Fruit fly (Drosophila melanogaster) whole organism, larva: ENCODE results near the gene CG2211.

Experiments
- noc ChIP-seq: fragments of 200-800 bp; sonication (Bioruptor generic); optimal IDR thresholded peaks from 3 replicates; lab custom pipeline; 2019; ENCODE audit warnings: missing biosample characterization, mild to moderate bottlenecking, missing genetic modification characterization, moderate library complexity

CG2211 gene

dm6 chr3L:1323136-1323535, 12.0 kb downstream of the CG2211 start:
- TF ChIP-seq noc (tag; lab: Kevin White, UChicago), result peak; percentile 14

DNA sequence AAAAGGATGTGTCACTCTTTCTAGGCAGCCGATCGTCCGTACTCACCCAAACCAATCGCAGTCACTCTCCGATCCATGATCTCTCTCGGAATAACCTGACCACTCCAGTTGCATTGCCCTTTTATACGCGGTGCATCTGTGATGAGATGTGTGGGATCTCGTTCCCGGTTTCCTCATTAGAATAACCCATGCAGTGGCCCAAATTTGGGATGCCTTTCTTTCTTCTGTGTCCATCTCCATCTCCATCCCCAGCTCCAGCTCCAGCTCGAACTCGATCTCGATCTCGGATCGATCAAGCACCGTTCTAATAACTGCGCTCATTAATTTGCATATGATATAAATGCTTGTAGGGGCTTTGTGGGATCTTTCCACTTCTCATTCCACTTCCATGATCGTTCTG, 12.5 kb downstream of the CG2211 start, which contains the start of gene CG9184:
Gene CG9184 (minus strand): TSS at position 101 of the 400 bp plus-strand sequence.
- no peak for TF ChIP-seq noc (tag; lab: Kevin White, UChicago)

dm6 chr3L:1322159-1322558, 13.0 kb downstream of the CG2211 start:
- TF ChIP-seq noc (tag; lab: Kevin White, UChicago), result no peak

- no peak for TF ChIP-seq noc (tag; lab: Kevin White, UChicago)
Observed at dm6 chr3L:1320931-1321556, 14.1 kb downstream of the CG2211 start.

DNA sequence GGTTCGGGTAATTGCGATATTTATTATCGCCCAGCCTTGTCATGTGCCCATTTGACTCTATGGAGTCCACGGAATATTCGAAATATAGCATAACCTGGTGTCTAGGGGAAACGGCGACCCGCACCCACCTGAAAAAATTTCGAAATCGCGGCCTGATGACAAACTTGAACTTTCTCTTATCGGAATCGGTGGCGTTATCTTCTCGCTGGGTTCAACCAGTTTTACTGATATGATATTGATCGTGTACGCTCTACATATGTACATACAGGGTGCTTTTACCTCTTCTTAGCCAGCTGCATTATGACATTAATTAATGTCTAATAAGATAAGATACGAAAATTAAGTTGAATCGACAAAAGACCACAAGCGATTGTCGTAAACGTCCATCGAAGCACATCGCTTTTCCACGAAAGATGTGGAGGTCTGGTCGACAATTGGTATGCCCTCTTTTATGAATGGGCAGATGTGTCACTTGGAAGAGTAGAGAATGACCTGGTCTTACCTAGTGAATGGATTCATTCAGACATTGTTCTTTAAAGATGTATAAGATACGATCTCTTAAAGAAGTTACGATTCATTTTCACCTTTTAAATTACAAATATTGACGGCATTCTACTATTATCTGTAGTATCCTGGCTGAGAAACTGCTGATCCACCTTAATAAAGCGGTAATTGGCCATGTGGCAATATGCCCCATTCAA, 14.8 kb downstream of the CG2211 start:
- peak; percentile 47 for TF ChIP-seq noc (tag; lab: Kevin White, UChicago)

DNA sequence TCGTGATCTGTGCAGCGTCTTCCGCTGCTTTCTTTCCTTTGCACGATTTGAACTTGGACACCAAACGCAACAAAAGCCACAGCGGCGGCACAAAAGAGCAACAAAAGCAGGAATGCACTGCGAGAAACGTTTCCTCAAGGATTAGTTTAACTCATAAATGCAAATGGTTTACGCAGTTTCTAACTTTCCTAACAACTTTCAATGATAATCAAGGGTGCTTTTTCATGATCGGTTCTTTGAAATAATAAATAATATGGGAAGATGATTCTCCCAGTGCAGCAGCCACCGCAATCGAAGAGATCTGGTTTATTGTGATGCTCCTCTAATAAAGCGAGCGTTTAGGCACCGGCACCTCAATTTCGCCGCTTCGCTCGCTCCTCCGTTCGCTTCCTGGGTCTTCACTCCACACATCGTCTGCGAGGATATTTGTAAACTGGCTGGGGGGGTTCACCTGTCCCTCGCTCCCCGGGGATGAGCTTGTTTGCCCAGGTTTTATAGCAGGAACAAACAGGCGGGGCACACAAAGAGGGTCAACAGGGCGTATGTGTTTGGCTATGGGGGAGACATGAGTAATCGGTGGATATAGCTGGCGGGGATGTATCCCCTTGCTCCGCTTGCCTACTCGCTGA, 15.9 kb downstream of the CG2211 start:
- TF ChIP-seq noc (tag; lab: Kevin White, UChicago), result peak; percentile 47

DNA sequence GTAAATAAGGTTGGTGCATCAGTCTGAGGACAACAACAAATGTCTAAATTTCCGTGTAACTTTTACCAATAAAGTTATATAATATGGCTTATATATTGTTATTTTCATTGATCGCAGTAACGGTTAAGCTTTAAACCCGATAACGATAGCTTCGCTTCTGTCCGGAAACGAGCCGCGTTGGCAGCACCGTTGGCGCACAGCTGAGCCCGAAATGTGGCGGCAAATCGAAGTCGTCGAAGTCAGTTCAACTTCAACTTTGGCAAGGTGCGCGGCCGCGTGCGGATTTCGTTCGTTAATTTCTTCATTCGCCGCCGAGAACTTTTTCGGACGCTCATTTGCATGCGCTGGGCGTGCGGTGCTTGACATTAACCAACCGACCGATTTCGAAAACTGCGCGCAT, 16.9 kb downstream of the CG2211 start, which contains the start of gene Myo61F:
Gene Myo61F (plus strand): TSS at position 240 of the 400 bp plus-strand sequence.
- no peak for TF ChIP-seq noc (tag; lab: Kevin White, UChicago)

DNA sequence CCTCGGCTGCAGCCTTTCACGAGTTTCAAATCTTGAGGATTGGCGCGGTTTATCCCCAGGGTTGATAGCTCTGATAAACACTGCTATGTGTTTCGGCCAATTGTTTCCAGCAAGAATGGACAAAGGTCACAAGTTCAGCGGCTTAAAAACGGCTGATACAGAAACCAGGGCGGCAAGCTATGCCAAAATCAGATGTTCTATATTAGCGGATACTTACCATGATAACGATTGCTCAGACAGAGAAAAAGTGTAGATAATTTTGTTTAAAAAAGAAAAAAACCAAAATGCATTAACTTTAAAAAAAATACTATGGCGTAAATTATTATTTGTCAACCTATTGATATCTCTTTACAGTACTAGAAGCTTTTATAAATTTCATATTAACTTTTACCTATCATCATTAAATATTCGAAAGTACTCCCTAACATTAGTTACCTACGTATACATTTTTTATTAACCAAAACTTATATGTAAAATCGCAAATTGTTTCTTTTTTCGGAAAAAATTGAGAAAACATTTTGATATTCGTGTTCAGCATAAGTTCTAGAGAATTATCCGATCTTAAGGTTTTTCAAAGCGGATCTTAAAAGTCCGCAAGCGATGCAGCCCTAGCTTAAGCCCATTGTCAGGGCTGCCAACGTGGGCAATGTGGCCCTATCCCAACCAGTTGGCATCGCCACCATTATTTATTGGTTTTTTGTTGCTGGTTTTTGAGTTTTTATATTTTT, 22.0 kb downstream of the CG2211 start, which contains the start of the genes sturkopf and Herc4:
Gene sturkopf (minus strand): TSS at position 339 of the 728 bp plus-strand sequence.
Gene Herc4 (plus strand): TSS at position 658 of the 728 bp plus-strand sequence.
- TF ChIP-seq noc (tag; lab: Kevin White, UChicago), result peak; percentile 72

- peak; percentile 40 for TF ChIP-seq noc (tag; lab: Kevin White, UChicago)
Observed at dm6 chr3L:1307005-1307632, 28.0 kb downstream of the CG2211 start, which contains the start of the genes Ctr9 and Nt5a. Gene Ctr9, plus strand, starts transcription at chr3L:1307224. Gene Nt5a, minus strand, starts transcription at chr3L:1307418.

DNA sequence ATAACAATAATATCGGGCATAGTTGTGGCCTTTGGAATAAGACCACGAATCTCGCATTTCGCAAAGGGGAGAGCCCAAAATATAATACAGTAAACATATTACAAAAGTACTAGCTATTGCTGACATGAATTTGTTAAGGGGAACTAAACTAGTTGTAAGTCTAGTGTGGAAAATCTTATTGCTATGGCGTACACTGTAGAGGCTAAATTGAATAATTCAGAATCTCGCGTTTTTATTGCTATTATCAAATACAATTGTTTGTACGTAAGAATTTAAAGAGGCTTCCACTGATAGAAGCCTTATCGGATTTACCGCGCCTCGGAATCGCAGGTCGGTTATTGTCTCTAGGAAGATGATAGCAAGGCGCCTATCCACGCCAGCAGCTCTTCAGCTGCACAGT, 29.8 kb downstream of the CG2211 start:
- TF ChIP-seq noc (tag; lab: Kevin White, UChicago), result peak; percentile 73

dm6 chr3L:1302950-1303352, 32.2 kb downstream of the CG2211 start:
- no peak for TF ChIP-seq noc (tag; lab: Kevin White, UChicago)

dm6 chr3L:1302234-1302949, 32.8 kb downstream of the CG2211 start, which contains the start of the genes Rac1 and Acat2:
Gene Rac1, minus strand, starts transcription at chr3L:1302683.
Gene Acat2, plus strand, starts transcription at chr3L:1302944.
- TF ChIP-seq noc (tag; lab: Kevin White, UChicago), result no peak

dm6 chr3L:1300076-1300635, 35.0 kb downstream of the CG2211 start:
- peak; percentile 95 for TF ChIP-seq noc (tag; lab: Kevin White, UChicago)

DNA sequence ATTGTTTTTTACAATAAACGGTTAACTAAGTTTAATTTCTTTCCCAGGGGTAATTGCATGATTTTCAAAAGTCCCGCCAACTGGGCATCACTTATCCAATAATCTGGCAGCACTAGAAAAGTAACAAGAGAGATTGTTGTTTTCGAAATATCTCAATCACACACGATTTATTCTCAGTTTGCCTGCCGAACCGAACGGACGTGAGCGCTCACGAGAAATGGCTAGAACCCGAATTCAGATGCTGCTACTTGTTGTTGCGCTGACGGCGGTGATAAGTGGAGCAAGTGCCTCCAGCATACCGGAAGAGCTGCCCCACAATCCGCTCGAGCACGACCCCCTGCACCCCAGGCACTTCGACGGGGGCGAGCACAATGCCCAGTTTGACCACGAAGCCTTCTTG, 36.6 kb downstream of the CG2211 start, which contains the start of gene scf:
Gene scf (plus strand): TSS at position 164 of the 400 bp plus-strand sequence.
- no peak for TF ChIP-seq noc (tag; lab: Kevin White, UChicago)
